Worm (Caenorhabditis elegans) whole organism, early embryonic: ENCODE measurements around the gene rnp-4.
A peak's percentile ranks its signal among the peaks of the same experiment; 100 is the strongest.

Source experiments
- F13C5.2 ChIP-seq: sonication (generic microtip); optimal IDR thresholded peaks from 2 replicates; lab custom pipeline; 2017; ENCODE audit warnings: mild to moderate bottlenecking, missing genetic modification characterization, inconsistent platforms, missing compliant biosample characterization
- aly-1 ChIP-seq: sonication (generic microtip); optimal IDR thresholded peaks from 2 replicates; lab custom pipeline; 2016; ENCODE audit warnings: missing genetic modification characterization, missing compliant biosample characterization
- ama-1 ChIP-seq: fragments of 150-350 bp; optimal IDR thresholded peaks from 2 replicates; lab custom pipeline; 2014
- ceh-36 ChIP-seq: sonication (generic microtip); optimal IDR thresholded peaks from 2 replicates; lab custom pipeline; 2016; ENCODE audit warnings: missing genetic modification characterization, inconsistent platforms, missing compliant biosample characterization
- ets-7 ChIP-seq: sonication (generic microtip); optimal IDR thresholded peaks from 2 replicates; lab custom pipeline; 2016; ENCODE audit warnings: missing genotype, missing genetic modification characterization, missing compliant biosample characterization
- flt-1 ChIP-seq: fragments of 200-800 bp; sonication (Bioruptor generic); IDR thresholded peaks from 2 replicates; pipeline ENCODE4 v1.3.6; 2022; ENCODE audit warnings: missing genetic modification characterization, missing compliant biosample characterization
- hmg-4 ChIP-seq: fragments of 200-800 bp; sonication (Bioruptor generic); optimal IDR thresholded peaks from 2 replicates; lab custom pipeline; 2018; ENCODE audit warnings: mild to moderate bottlenecking, missing genetic modification characterization, missing compliant biosample characterization
- sea-1 ChIP-seq: fragments of 200-800 bp; sonication (Bioruptor generic); conservative IDR thresholded peaks from 2 replicates; pipeline ENCODE4 v1.3.6; 2022; ENCODE audit warnings: missing genetic modification characterization, missing compliant biosample characterization
- tbx-37 ChIP-seq: fragments of 200-800 bp; sonication (Bioruptor generic); conservative IDR thresholded peaks from 2 replicates; pipeline ENCODE4 v1.3.6; 2022; ENCODE audit warnings: missing genetic modification reagents, missing genetic modification characterization, missing compliant biosample characterization
- tra-4 ChIP-seq: sonication (generic microtip); optimal IDR thresholded peaks from 2 replicates; lab custom pipeline; 2017; ENCODE audit warnings: missing genetic modification characterization, missing compliant biosample characterization

DNA sequence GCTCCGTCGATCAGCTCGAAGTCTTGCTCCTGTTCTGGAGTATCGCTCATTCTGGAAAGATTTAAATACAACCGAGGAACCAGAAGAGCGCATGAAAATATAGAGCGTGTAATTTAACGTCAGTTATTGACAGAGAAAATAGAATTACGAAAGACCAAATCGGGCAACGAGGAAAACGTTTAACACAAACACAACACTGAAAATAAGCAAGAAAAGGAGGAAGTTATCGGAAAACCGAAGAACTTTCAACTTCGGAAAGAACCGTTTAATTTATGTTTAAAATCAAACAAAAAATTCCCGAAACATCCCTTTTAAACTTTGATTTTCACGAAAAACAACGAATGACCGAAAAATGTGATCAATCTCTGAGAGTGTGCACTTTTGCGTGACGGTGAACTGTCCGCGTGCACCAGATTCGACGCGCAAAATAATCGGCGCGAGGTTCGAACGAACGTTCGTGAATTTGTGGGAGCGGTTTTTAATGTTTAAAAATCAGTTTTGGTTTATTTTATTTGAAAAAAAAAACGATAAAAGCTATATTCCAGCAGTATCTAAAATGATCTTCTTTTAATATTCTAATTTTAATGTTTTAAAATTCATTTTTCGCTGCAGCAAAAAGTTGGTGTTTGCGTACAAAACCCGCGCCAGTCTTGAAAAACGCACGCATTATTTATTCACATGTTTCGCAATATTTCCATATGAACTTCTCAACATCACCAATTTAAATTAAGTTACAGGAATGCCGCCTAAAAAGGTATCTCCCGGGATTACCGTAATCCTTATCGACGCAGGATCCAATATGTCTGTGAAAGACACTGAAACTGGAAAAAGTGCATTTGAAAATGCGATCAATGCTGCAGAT lies 13.3 kb downstream of the rnp-4 start, which contains the start of the genes R07E5.7 and cku-80:
- TF ChIP-seq ets-7 (tag; lab: Kevin White, UChicago): no peak
- TF ChIP-seq F13C5.2 (tag; lab: Kevin White, UChicago): peak; percentile 61
- no peak for TF ChIP-seq ceh-36 (tag; lab: Kevin White, UChicago)
- TF ChIP-seq flt-1 (GFP tag; lab: Robert Waterston, UW): 0 out of 2 replicates have a peak, but pooled peaks have one; percentile 17
- TF ChIP-seq ama-1 (lab: Kevin White, UChicago): no peak
- TF ChIP-seq tra-4 (tag; lab: Kevin White, UChicago): no peak
- no peak for TF ChIP-seq sea-1 (GFP tag; lab: Robert Waterston, UW)
- TF ChIP-seq tbx-37 (GFP tag; lab: Robert Waterston, UW): no peak
- TF ChIP-seq hmg-4 (GFP tag; lab: Kevin White, UChicago): no peak
- TF ChIP-seq aly-1 (tag; lab: Kevin White, UChicago): no peak
